Fruit fly (Drosophila melanogaster): ENCODE data around the gene Ldh.

Ldh gene

DNA sequence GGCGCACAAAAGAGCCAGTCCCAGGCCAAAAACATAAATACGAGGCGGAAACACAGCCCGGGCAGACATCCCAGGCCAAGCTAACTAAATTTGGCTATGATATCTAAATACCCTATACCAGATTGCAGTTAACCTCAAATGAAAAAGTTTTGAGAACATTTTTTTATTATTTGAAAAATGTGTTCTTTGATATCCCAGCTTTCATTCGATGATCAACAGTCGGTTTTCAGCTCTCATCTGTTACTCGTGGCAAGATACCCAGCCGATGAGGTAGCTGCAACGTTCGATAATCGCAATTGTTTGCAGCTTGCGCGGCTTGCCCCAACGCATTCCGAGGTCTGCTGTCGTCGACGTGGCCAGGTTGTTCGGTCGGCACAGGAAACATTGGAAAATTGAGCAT is 44.8 kb upstream of the Ldh start:
- TF ChIP-seq CG7045 (GFP tag; optimal IDR thresholded peaks at IDR 0.05): no peak
- no peak for TF ChIP-seq CG5204 (GFP tag; optimal IDR thresholded peaks at IDR 0.05)
- no peak for TF ChIP-seq CG12768 (GFP tag; optimal IDR thresholded peaks at IDR 0.05)
- TF ChIP-seq CG7101 (tag; optimal IDR thresholded peaks at IDR 0.05): no peak
- TF ChIP-seq tj (GFP tag; optimal IDR thresholded peaks at IDR 0.05): no peak
- no peak for TF ChIP-seq ovo (GFP tag; optimal IDR thresholded peaks at IDR 0.05)
- TF ChIP-seq toe (GFP tag; optimal IDR thresholded peaks at IDR 0.05): no peak
- TF ChIP-seq Clk (GFP tag; optimal IDR thresholded peaks at IDR 0.05): no peak
- no peak for TF ChIP-seq pad (GFP tag; optimal IDR thresholded peaks at IDR 0.05)
- TF ChIP-seq kay (GFP tag; ENCODE audit: borderline replicate concordance): no peak

DNA sequence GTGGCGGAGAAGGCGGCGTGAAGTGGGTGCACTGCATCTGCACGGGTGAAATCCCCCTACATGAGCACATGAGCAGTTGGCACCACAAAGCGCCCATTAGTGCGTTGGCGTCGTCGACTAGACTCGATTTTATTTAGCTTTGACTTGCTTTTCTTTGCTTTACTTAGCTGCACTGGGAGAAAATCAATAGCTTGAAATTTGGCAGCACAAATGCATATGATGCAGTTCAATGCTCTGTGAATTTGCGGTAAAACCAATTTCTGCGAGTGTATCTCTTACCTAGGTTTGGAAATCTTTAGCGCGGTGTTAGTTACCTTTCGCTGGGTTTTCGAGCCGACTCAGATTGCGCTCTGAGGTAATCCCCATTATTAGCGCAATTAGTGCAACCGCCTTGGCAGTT is 42.4 kb upstream of the Ldh start:
- TF ChIP-seq Clk (GFP tag; optimal IDR thresholded peaks at IDR 0.05) (no peak), Mnt (GFP tag; optimal IDR thresholded peaks at IDR 0.05) (no peak), cnc (optimal IDR thresholded peaks at IDR 0.05) (no peak)

- TF ChIP-seq CG1620 (GFP tag; optimal IDR thresholded peaks at IDR 0.05): no peak
- TF ChIP-seq CG5204 (GFP tag; optimal IDR thresholded peaks at IDR 0.05): no peak
- TF ChIP-seq CG11617 (GFP tag; optimal IDR thresholded peaks at IDR 0.05): no peak
- no peak for TF ChIP-seq cic (GFP tag; optimal IDR thresholded peaks at IDR 0.05)
These were observed 40.0 kb upstream of the Ldh start for dm6 chr3L:6302500-6302899.

DNA sequence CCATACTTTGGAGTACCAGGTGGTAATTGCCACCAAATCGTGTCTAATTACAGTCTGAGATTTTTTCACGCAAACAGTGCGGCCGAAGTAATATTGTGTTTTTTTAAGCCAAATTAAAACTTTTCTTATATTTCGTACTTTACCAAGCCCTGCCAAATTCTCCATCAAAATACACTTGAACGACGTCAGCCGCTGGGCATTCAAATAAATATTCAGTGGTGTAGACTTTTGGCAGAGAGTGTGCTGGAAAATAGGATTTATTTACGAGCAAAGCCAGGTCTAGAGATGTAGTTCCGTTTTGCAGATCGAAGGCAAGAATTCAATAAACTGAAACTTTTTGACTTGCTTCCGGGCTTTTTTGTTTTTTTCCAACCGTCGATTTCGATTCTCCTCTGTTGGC is 34.1 kb upstream of the Ldh start:
- TF ChIP-seq CG33017 (tag; optimal IDR thresholded peaks at IDR 0.05) (no peak), CG7045 (GFP tag; optimal IDR thresholded peaks at IDR 0.05) (no peak), CG14711 (tag; optimal IDR thresholded peaks at IDR 0.05) (no peak), CG5204 (GFP tag; optimal IDR thresholded peaks at IDR 0.05) (peak; percentile 3), Clk (GFP tag; optimal IDR thresholded peaks at IDR 0.05) (no peak)

dm6 chr3L:6285412-6285811 is 22.9 kb upstream of the Ldh start:
- no peak for TF ChIP-seq CG14711 (tag; optimal IDR thresholded peaks at IDR 0.05)
- no peak for TF ChIP-seq cnc (optimal IDR thresholded peaks at IDR 0.05)
- TF ChIP-seq cic (GFP tag; optimal IDR thresholded peaks at IDR 0.05): no peak
- no peak for TF ChIP-seq CG1620 (GFP tag; optimal IDR thresholded peaks at IDR 0.05)
- TF ChIP-seq Mnt (GFP tag; optimal IDR thresholded peaks at IDR 0.05): no peak

DNA sequence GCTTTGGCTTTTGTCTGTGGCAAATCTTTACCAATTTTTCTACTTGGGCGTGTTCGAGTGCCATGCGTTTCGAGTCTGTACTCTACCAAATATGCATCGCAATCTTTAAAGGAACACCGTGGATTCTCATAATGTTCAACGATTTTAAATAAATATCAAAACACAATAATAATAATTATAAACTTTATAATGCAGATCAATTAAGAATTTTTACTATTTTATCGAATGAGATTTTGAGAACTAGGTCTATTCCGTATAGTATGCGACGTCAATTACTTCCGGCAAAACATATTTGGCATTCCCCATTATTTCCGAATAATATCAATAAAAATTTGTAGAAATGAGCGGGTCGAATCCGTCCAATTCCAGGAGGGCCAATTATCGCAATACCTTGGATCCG is 13.0 kb upstream of the Ldh start, which contains the start of gene CG43168:
CG43168 (plus strand) TSS at position 301 of the 400 bp plus-strand sequence.
- TF ChIP-seq CG7101 (tag; optimal IDR thresholded peaks at IDR 0.05) (no peak), cnc (optimal IDR thresholded peaks at IDR 0.05) (no peak), CG33017 (tag; optimal IDR thresholded peaks at IDR 0.05) (no peak), CG12768 (GFP tag; optimal IDR thresholded peaks at IDR 0.05) (no peak), Hr96 (GFP tag; optimal IDR thresholded peaks at IDR 0.05) (no peak), CG11617 (GFP tag; optimal IDR thresholded peaks at IDR 0.05) (no peak), CG1620 (GFP tag; optimal IDR thresholded peaks at IDR 0.05) (no peak), tj (GFP tag; optimal IDR thresholded peaks at IDR 0.05) (no peak), Crg-1 (GFP tag; optimal IDR thresholded peaks at IDR 0.05) (no peak), CG5204 (GFP tag; optimal IDR thresholded peaks at IDR 0.05) (no peak), CG14711 (tag; optimal IDR thresholded peaks at IDR 0.05) (no peak)

DNA sequence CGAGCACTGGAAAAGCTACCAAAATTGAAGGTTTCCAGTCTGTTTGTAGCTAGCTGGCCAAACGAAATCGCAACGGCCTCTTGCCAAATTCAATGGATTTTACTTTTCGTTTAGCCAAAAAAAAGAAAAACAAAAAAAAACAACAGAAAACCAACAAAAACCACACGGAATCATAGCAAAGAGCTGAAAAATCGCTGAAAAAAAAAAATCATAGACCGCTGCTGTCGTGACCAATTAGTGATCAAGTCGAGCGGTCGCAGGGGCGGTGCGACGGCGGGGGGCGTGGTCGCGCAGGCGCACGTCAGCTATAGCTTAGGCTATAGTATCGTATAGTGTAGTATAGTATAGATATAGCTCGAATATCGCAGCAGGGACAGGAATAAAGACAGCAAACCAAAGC is 12.4 kb upstream of the Ldh start:
- no peak for TF ChIP-seq CG11617 (GFP tag; optimal IDR thresholded peaks at IDR 0.05)
- no peak for TF ChIP-seq pad (GFP tag; optimal IDR thresholded peaks at IDR 0.05)
- TF ChIP-seq CG5204 (GFP tag; optimal IDR thresholded peaks at IDR 0.05): no peak
- no peak for TF ChIP-seq Mnt (GFP tag; optimal IDR thresholded peaks at IDR 0.05)
- TF ChIP-seq CG7101 (tag; optimal IDR thresholded peaks at IDR 0.05): no peak
- no peak for TF ChIP-seq Crg-1 (GFP tag; optimal IDR thresholded peaks at IDR 0.05)
- no peak for TF ChIP-seq tj (GFP tag; optimal IDR thresholded peaks at IDR 0.05)
- no peak for TF ChIP-seq CG7045 (GFP tag; optimal IDR thresholded peaks at IDR 0.05)
- no peak for TF ChIP-seq cnc (optimal IDR thresholded peaks at IDR 0.05)
- TF ChIP-seq toe (GFP tag; optimal IDR thresholded peaks at IDR 0.05): no peak
- TF ChIP-seq CG14711 (tag; optimal IDR thresholded peaks at IDR 0.05): no peak
- TF ChIP-seq cic (GFP tag; optimal IDR thresholded peaks at IDR 0.05): no peak
- no peak for TF ChIP-seq kay (GFP tag; ENCODE audit: borderline replicate concordance)
- TF ChIP-seq bab1 (GFP tag; optimal IDR thresholded peaks at IDR 0.05): no peak
- TF ChIP-seq ovo (GFP tag; optimal IDR thresholded peaks at IDR 0.05): no peak
- no peak for TF ChIP-seq CG33017 (tag; optimal IDR thresholded peaks at IDR 0.05)
- no peak for TF ChIP-seq CG1620 (GFP tag; optimal IDR thresholded peaks at IDR 0.05)

dm6 chr3L:6270283-6270682 is 7.8 kb upstream of the Ldh start:
- peak; percentile 49 for TF ChIP-seq kay (GFP tag; ENCODE audit: borderline replicate concordance)
- no peak for TF ChIP-seq toe (GFP tag; optimal IDR thresholded peaks at IDR 0.05)

Data from whole organism, adult.